Worm (Caenorhabditis elegans): ENCODE measurements around the gene gcc-2.
A peak's percentile ranks its signal among the peaks of the same experiment; 100 is the strongest.

The gcc-2 gene

DNA sequence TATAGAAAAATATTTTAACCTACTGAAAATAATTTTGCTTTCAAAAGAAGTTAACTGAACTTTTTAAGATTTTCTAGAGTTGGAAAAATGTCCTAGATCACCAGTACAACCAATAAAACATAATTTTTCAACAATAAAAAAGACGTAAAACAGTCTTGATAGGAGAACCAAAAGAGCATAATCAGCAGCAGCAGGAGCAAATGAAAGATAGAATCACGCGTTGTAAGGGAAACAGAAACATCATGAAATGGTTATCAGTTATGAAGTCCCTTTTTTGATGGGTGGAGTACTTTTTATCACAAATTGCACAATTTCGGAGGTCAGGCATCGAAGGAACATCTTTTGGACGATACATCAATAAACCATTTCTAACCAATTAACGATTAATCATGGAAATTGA is 40.0 kb downstream of the gcc-2 start:
- TF ChIP-seq nhr-28 (tag; optimal IDR thresholded peaks at IDR 0.05) (peak; percentile 95), unc-62 (GFP tag; optimal IDR thresholded peaks at IDR 0.05 in 1 of 2) (no peak), unc-62 (tag; optimal IDR thresholded peaks at IDR 0.05) (no peak), daf-12 (tag; optimal IDR thresholded peaks at IDR 0.05) (no peak), mdl-1 (tag; optimal IDR thresholded peaks at IDR 0.05) (peak in 1 of 2 experiments; percentile 34), daf-16 (GFP tag; optimal IDR thresholded peaks at IDR 0.05) (no peak), daf-16 (tag; optimal IDR thresholded peaks at IDR 0.05) (peak; percentile 89), lim-7 (GFP tag; IDR thresholded peaks at IDR 0.05) (no peak), nhr-48 (tag; optimal IDR thresholded peaks at IDR 0.05) (peak; percentile 27), nhr-11 (tag; optimal IDR thresholded peaks at IDR 0.05) (no peak), nhr-102 (tag; optimal IDR thresholded peaks at IDR 0.05) (peak; percentile 13), php-3 (GFP tag; IDR thresholded peaks at IDR 0.05) (peak; percentile 94), pqm-1 (tag; optimal IDR thresholded peaks at IDR 0.05) (peak; percentile 98), nhr-77 (tag; optimal IDR thresholded peaks at IDR 0.05) (peak; percentile 77), dmd-6 (GFP tag; IDR thresholded peaks at IDR 0.05) (peak; percentile 91), hlh-11 (tag; optimal IDR thresholded peaks at IDR 0.05) (peak; percentile 84), hlh-30 (tag; optimal IDR thresholded peaks at IDR 0.05; ENCODE audit: insufficient read depth) (peak; percentile 36), tra-1 (GFP tag; IDR thresholded peaks at IDR 0.05) (0 out of 2 replicates have a peak, but pooled peaks have one; percentile 56), lin-39 (tag; optimal IDR thresholded peaks at IDR 0.05) (no peak), dve-1 (tag; optimal IDR thresholded peaks at IDR 0.05; ENCODE audit: insufficient read depth) (peak; percentile 73)

ce11 chrIII:9720191-9720590 is 41.8 kb downstream of the gcc-2 start, which contains the start of gene ncx-7:
Gene ncx-7 (minus strand): TSS chrIII:9720291.
- TF ChIP-seq lin-1 (GFP tag; IDR thresholded peaks at IDR 0.05), result no peak
- peak; percentile 6 for TF ChIP-seq pqm-1 (tag; optimal IDR thresholded peaks at IDR 0.05)

DNA sequence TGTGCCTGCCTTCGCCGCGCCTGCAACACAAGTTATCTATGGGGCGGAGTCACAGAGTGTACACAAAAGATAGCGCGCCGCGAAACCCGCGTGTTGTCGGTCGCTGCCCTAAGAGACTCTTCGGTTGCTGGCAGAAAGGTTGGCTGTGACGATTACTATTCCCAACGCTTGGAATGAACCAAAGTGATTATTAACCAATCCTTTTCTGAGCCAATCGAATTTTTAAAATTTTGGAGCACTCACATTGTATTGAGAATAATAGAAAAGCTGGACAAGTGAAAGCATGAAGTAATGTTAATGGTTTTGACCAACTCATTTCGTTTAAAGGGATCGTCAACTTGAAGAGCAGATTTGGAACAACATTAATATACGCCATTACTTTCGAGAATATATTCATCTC is 44.7 kb downstream of the gcc-2 start:
- TF ChIP-seq hif-1 (tag; optimal IDR thresholded peaks at IDR 0.05) (peak in 1 of 2 experiments; percentile 8), aha-1 (tag) (peak; percentile 60), daf-16 (GFP tag; optimal IDR thresholded peaks at IDR 0.05) (peak in 1 of 2 experiments; percentile 63), daf-16 (tag; optimal IDR thresholded peaks at IDR 0.05) (peak; percentile 69), lin-15B (tag; optimal IDR thresholded peaks at IDR 0.05) (peak; percentile 46), rbr-2 (tag; optimal IDR thresholded peaks at IDR 0.05) (peak; percentile 20), Y75B8A.6 (GFP tag; IDR thresholded peaks at IDR 0.05) (no peak), nhr-11 (tag; optimal IDR thresholded peaks at IDR 0.05) (peak; percentile 15), unc-130 (GFP tag; optimal IDR thresholded peaks at IDR 0.05) (peak; percentile 2), dpl-1 (GFP tag; optimal IDR thresholded peaks at IDR 0.05) (peak; percentile 30), php-3 (GFP tag; IDR thresholded peaks at IDR 0.05) (peak; percentile 49; the same call in 1 of the 2 replicates), ZK337.2 (GFP tag; IDR thresholded peaks at IDR 0.05) (0 out of 2 replicates have a peak, but pooled peaks have one; percentile 12), daf-19 (GFP tag; conservative IDR thresholded peaks at IDR 0.05) (no peak), unc-62 (GFP tag; optimal IDR thresholded peaks at IDR 0.05 in 1 of 2) (peak in 1 of 2 experiments; percentile 35), unc-62 (tag; optimal IDR thresholded peaks at IDR 0.05) (no peak), sdz-12 (GFP tag; optimal IDR thresholded peaks at IDR 0.05) (no peak), ama-1 (optimal IDR thresholded peaks at IDR 0.05) (peak; percentile 94), nhr-6 (tag; optimal IDR thresholded peaks at IDR 0.05) (peak; percentile 65), duxl-1 (tag; optimal IDR thresholded peaks at IDR 0.05; ENCODE audit: poor library complexity) (peak; percentile 48), Y48G9A.11 (GFP tag; IDR thresholded peaks at IDR 0.05) (no peak; the same call in 1 of the 2 replicates), lin-13 (GFP tag; optimal IDR thresholded peaks at IDR 0.05) (peak; percentile 57), nhr-48 (tag; optimal IDR thresholded peaks at IDR 0.05) (peak; percentile 63), mdt-29 (GFP tag; IDR thresholded peaks at IDR 0.05) (no peak), egl-27 (tag; optimal IDR thresholded peaks at IDR 0.05) (no peak), tag-97 (GFP tag; IDR thresholded peaks at IDR 0.05) (no peak), nhr-111 (GFP tag; optimal IDR thresholded peaks at IDR 0.05) (no peak), lin-38 (GFP tag; IDR thresholded peaks at IDR 0.05) (peak; percentile 67), mxl-2 (GFP tag; conservative IDR thresholded peaks at IDR 0.05) (no peak), lin-1 (GFP tag; IDR thresholded peaks at IDR 0.05) (peak; percentile 82; the same call in 1 of the 2 replicates), mep-1 (tag; optimal IDR thresholded peaks at IDR 0.05) (peak; percentile 59), jun-1 (tag; optimal IDR thresholded peaks at IDR 0.05) (peak; percentile 7), pha-4 (GFP tag; IDR thresholded peaks at IDR 0.05) (peak; percentile 48; the same call in 1 of the 2 replicates), pha-4 (tag; optimal IDR thresholded peaks at IDR 0.05) (no peak), lsy-2 (tag; optimal IDR thresholded peaks at IDR 0.05) (peak in 1 of 2 experiments; percentile 73)
